Worm (Caenorhabditis elegans) whole organism, young adult: ENCODE measurements around the gene R05A10.2.

Source experiments
- F23B12.7 ChIP-seq: sonication (generic microtip); optimal IDR thresholded peaks from 2 replicates; lab custom pipeline; 2017; ENCODE audit warnings: missing genetic modification characterization, mild to moderate bottlenecking, missing compliant biosample characterization, antibody characterized with exemption, moderate library complexity; ENCODE audit not compliant: insufficient read depth
- F33H1.4 ChIP-seq: fragments of 200-800 bp; sonication (Bioruptor generic); IDR thresholded peaks from 2 replicates; pipeline ENCODE4 v1.3.6; 2022; ENCODE audit warnings: missing genetic modification reagents, missing genetic modification characterization, missing compliant biosample characterization
- F57A8.1 ChIP-seq: fragments of 200-800 bp; sonication (Bioruptor generic); optimal IDR thresholded peaks from 2 replicates; lab custom pipeline; 2018; ENCODE audit warnings: mild to moderate bottlenecking, missing genetic modification characterization, moderate library complexity, missing compliant biosample characterization
- F57C9.4 ChIP-seq: sonication (generic microtip); optimal IDR thresholded peaks from 2 replicates; lab custom pipeline; 2017; ENCODE audit warnings: mild to moderate bottlenecking, missing genetic modification characterization, missing compliant biosample characterization
- Y53G8AR.9 ChIP-seq: fragments of 200-800 bp; sonication (Bioruptor generic); conservative IDR thresholded peaks from 2 replicates; pipeline ENCODE4 v1.3.6; 2022; ENCODE audit warnings: missing genetic modification reagents, missing genetic modification characterization, missing compliant biosample characterization
- ekl-4 ChIP-seq: fragments of 200-800 bp; sonication (Bioruptor generic); IDR thresholded peaks from 2 replicates; pipeline ENCODE4 v1.3.6; 2022; ENCODE audit warnings: missing genetic modification reagents, missing genetic modification characterization, missing compliant biosample characterization
- hlh-12 ChIP-seq: sonication (generic microtip); optimal IDR thresholded peaks from 2 replicates; lab custom pipeline; 2016; ENCODE audit warnings: missing genetic modification characterization, missing compliant biosample characterization
- hrde-1 ChIP-seq: sonication (generic microtip); optimal IDR thresholded peaks from 2 replicates; lab custom pipeline; 2016; ENCODE audit warnings: missing genetic modification characterization, mild to moderate bottlenecking, missing compliant biosample characterization, moderate library complexity, missing genotype, missing genetic modification reagents, borderline replicate concordance
- let-607 ChIP-seq, 2 experiments: fragments of 200-800 bp in 1 of 2; sonication (Bioruptor generic) in 1 of 2; sonication (generic microtip) in 1 of 2; optimal IDR thresholded peaks; 2 replicates each; lab custom pipeline; 2016 to 2018; ENCODE audit warnings: mild to moderate bottlenecking in 2 of 2, missing compliant biosample characterization in 2 of 2, missing genetic modification characterization in 2 of 2, moderate library complexity in 2 of 2, missing genotype in 1 of 2
- lin-26 ChIP-seq: fragments of 200-800 bp; sonication (Bioruptor generic); IDR thresholded peaks from 2 replicates; pipeline ENCODE4 v1.3.6; 2022; ENCODE audit warnings: missing genetic modification reagents, missing genetic modification characterization, missing compliant biosample characterization
- lin-35 ChIP-seq, 3 experiments: fragments of 150-350 bp in 2 of 3; sonication (generic microtip) in 1 of 3; optimal IDR thresholded peaks; 2 replicates each; lab custom pipeline; 2014 to 2018; ENCODE audit warnings: missing biosample characterization in 3 of 3, missing genetic modification characterization in 3 of 3, missing genetic modification reagents in 3 of 3
- lsy-27 ChIP-seq: sonication (generic microtip); optimal IDR thresholded peaks from 2 replicates; lab custom pipeline; 2017; ENCODE audit warnings: missing genetic modification characterization, mild to moderate bottlenecking, missing compliant biosample characterization, antibody characterized with exemption, missing genotype, borderline replicate concordance; ENCODE audit not compliant: insufficient read depth
- nfya-1 ChIP-seq: sonication (generic microtip); optimal IDR thresholded peaks from 2 replicates; lab custom pipeline; 2017; ENCODE audit warnings: antibody characterized with exemption, missing compliant biosample characterization, missing genetic modification characterization, borderline replicate concordance; ENCODE audit not compliant: insufficient read depth
- pha-4 ChIP-seq: fragments of 150-350 bp; sonication (generic microtip); optimal IDR thresholded peaks from 2 replicates; lab custom pipeline; 2014; ENCODE audit warnings: missing biosample characterization, missing genetic modification reagents, missing genetic modification characterization

- TF ChIP-seq lin-26 (GFP tag; lab: Robert Waterston, UW) (no peak), lsy-27 (tag; lab: Kevin White, UChicago) (no peak), lin-35 (GFP tag; optimal IDR thresholded peaks at IDR 0.05; lab: Kevin White, UChicago) (no peak), ekl-4 (GFP tag; lab: Robert Waterston, UW) (no peak), F33H1.4 (no peak), F23B12.7 (tag; lab: Kevin White, UChicago) (no peak), nfya-1 (tag; lab: Kevin White, UChicago) (no peak), F57A8.1 (no peak), pha-4 (tag; lab: Kevin White, UChicago) (no peak), hlh-12 (no peak), let-607 (tag; optimal IDR thresholded peaks at IDR 0.05; lab: Kevin White, UChicago) (no peak), F57C9.4 (tag; lab: Kevin White, UChicago) (no peak), Y53G8AR.9 (GFP tag; lab: Robert Waterston, UW) (no peak), hrde-1 (tag; lab: Kevin White, UChicago) (no peak)
Measured at ce11 chrIV:14191919-14192318, 14.8 kb downstream of the R05A10.2 start, which contains the start of gene K01G12.22.
